Worm (Caenorhabditis elegans): ENCODE results near the gene F07C3.3.

F07C3.3 gene

DNA sequence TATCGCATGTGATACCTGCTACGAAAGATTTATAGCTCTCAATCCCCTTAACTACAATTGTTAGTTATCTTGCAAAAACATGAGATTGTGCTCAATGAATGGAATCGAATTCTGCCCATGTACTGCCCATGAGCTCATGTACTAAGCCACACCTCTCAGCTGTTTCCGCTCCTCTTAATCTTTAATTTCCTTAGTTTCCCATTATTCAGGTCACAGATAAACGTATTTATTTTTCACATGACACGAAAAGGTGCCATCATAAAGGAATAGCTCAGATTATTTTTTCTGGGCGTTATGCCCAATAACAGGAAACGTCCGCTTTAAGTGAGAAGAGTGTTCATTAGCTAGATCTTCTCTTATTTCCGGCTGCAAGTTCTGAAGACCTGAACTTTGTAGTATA lies 46.2 kb downstream of the F07C3.3 start:
- TF ChIP-seq mab-5 (tag; optimal IDR thresholded peaks at IDR 0.05) = no peak
- no peak for TF ChIP-seq tbx-8 (GFP tag; optimal IDR thresholded peaks at IDR 0.05)
- TF ChIP-seq lin-13 (tag; optimal IDR thresholded peaks at IDR 0.05) = no peak
- no peak for TF ChIP-seq mep-1 (tag; optimal IDR thresholded peaks at IDR 0.05)

DNA sequence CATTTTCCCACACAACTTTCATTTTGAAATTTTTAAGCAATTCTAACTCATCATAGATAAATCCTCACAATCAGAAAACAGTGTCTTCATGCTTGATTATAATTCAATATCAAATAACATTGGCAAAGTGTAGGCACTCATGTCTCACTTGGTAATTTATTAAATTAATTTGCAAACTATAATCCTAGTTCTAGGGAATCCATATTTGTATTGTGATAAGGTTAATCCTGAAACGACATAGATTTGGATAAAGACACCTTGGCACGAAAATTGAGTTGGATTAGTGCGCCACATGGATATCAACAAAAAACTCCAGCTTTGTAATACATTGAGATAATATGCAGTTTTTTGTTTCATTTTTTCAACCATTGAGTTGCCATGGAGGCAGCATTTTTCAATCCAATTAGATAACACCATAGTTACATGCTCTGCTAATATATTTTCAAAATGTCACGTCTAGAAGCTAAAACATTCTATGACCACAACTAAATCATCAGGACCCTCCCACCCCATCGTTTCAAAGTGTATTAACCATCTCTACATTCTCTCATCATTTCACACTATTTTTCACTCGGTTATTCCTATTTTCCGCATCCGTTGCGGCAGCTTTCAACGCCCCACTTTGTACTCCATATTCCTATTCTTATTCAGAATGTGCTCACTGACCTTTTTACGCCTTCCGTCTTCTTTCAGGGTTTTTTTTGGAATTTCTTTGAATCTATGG lies 48.3 kb downstream of the F07C3.3 start:
- peak; percentile 78 for TF ChIP-seq ces-1 (GFP tag; optimal IDR thresholded peaks at IDR 0.05)
- TF ChIP-seq nhr-2 (tag; optimal IDR thresholded peaks at IDR 0.05) = no peak

DNA sequence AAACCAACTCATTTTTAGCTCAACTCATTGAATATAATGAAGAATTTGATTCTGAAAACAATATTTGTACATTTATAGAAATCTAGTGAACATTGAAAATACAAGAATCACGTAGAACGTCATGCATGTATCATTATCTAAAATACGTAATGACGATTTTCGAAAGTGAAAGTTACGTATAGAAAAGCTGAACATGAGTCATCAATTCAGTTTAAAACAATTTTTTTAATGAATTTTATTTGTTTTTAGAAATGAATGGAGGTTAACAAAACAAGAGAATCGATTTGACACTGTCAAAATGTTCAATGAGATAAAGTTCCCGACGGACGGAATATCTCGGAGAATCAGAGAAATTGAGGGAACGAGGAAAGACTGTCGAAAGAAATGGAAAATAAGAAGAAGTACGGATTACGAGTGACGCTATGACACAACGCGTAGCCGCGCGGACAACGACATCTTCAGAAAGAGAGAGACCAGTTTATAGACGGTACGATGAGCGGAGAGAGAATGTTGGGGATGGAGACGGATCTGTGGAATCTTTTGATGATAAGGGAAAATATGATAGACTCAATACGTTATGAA lies 50.4 kb downstream of the F07C3.3 start, which contains the start of gene ptr-1:
Gene ptr-1, minus strand, starts transcription at position 51 of the 582 bp plus-strand sequence.
- TF ChIP-seq tbx-8 (GFP tag; optimal IDR thresholded peaks at IDR 0.05) = no peak
- no peak for TF ChIP-seq ceh-43 (GFP tag; optimal IDR thresholded peaks at IDR 0.05)
- TF ChIP-seq blmp-1 (tag; optimal IDR thresholded peaks at IDR 0.05) = peak; percentile 32
- no peak for TF ChIP-seq ztf-11 (tag; optimal IDR thresholded peaks at IDR 0.05)
- no peak for TF ChIP-seq unc-62 (GFP tag; optimal IDR thresholded peaks at IDR 0.05)
- peak; percentile 13 for TF ChIP-seq ham-2 (GFP tag; optimal IDR thresholded peaks at IDR 0.05)
- no peak for TF ChIP-seq ceh-83 (GFP tag; optimal IDR thresholded peaks at IDR 0.05)
- TF ChIP-seq lsy-2 (tag; optimal IDR thresholded peaks at IDR 0.05) = no peak
